Fruit fly (Drosophila melanogaster) whole organism, embryonic: ENCODE data around the gene CG31038.

Source experiments
- Bgb ChIP-seq: fragments of 200-800 bp; sonication (Bioruptor generic); IDR thresholded peaks from 2 replicates; pipeline ENCODE4 v1.3.6; 2022; ENCODE audit warnings: missing biosample characterization, missing genetic modification characterization; ENCODE audit not compliant: partially characterized antibody
- CG11723 ChIP-seq: fragments of 200-800 bp; sonication (Bioruptor generic); optimal IDR thresholded peaks from 2 replicates; lab custom pipeline; 2017; ENCODE audit warnings: missing biosample characterization, mild to moderate bottlenecking, missing genetic modification characterization
- CG12104 ChIP-seq: fragments of 200-800 bp; sonication (Bioruptor generic); optimal IDR thresholded peaks from 3 replicates; lab custom pipeline; 2016; ENCODE audit warnings: missing biosample characterization, missing genetic modification characterization
- CG12155 ChIP-seq: fragments of 200-800 bp; sonication (Bioruptor generic); optimal IDR thresholded peaks from 3 replicates; lab custom pipeline; 2016; ENCODE audit warnings: missing biosample characterization, missing genetic modification characterization
- CG12236 ChIP-seq: fragments of 200-800 bp; sonication (Bioruptor generic); optimal IDR thresholded peaks from 2 replicates; lab custom pipeline; 2016; ENCODE audit warnings: missing biosample characterization, missing genetic modification characterization
- CG14710 ChIP-seq: fragments of 200-800 bp; sonication (Bioruptor generic); optimal IDR thresholded peaks from 3 replicates; lab custom pipeline; 2019; ENCODE audit warnings: missing biosample characterization, mild to moderate bottlenecking, missing genetic modification characterization, moderate library complexity
- CG14965 ChIP-seq: fragments of 200-800 bp; sonication (Bioruptor generic); optimal IDR thresholded peaks from 2 replicates; lab custom pipeline; 2016; ENCODE audit warnings: missing biosample characterization, missing genetic modification characterization, borderline replicate concordance
- CG15514 ChIP-seq: fragments of 200-800 bp; sonication (Bioruptor generic); optimal IDR thresholded peaks from 3 replicates; lab custom pipeline; 2017; ENCODE audit warnings: missing biosample characterization, missing genetic modification characterization, mild to moderate bottlenecking, moderate library complexity, missing genetic modification reagents
- CG16815 ChIP-seq: fragments of 200-800 bp; sonication (Bioruptor generic); optimal IDR thresholded peaks from 3 replicates; lab custom pipeline; 2017; ENCODE audit warnings: missing biosample characterization, mild to moderate bottlenecking, missing genetic modification characterization
- CG30020 ChIP-seq: fragments of 200-800 bp; optimal IDR thresholded peaks from 2 replicates; lab custom pipeline; 2019; ENCODE audit warnings: missing biosample characterization, mild to moderate bottlenecking, missing genetic modification characterization, moderate library complexity
- CG31441 ChIP-seq: fragments of 200-800 bp; sonication (Bioruptor generic); IDR thresholded peaks from 2 replicates; pipeline ENCODE4 v1.3.6; 2022; ENCODE audit warnings: missing biosample characterization, missing genetic modification characterization
- CG34224 ChIP-seq: fragments of 200-800 bp; sonication (Bioruptor generic); IDR thresholded peaks from 3 replicates; pipeline ENCODE4 v1.3.6; 2022; ENCODE audit warnings: missing biosample characterization, missing genetic modification characterization; ENCODE audit not compliant: partially characterized antibody
- CG3726 ChIP-seq: fragments of 200-800 bp; sonication (Bioruptor generic); IDR thresholded peaks from 3 replicates; pipeline ENCODE4, ENCODE4 v1.3.6; 2022; ENCODE audit warnings: missing biosample characterization, missing genetic modification characterization
- CG4707 ChIP-seq: fragments of 200-800 bp; sonication (Bioruptor generic); optimal IDR thresholded peaks from 2 replicates; lab custom pipeline; 2018; ENCODE audit warnings: missing biosample characterization, mild to moderate bottlenecking, missing genetic modification characterization, moderate library complexity
- CG5180 ChIP-seq: fragments of 200-800 bp; sonication (Bioruptor generic); optimal IDR thresholded peaks from 3 replicates; lab custom pipeline; 2017; ENCODE audit warnings: missing biosample characterization, missing genetic modification characterization, mild to moderate bottlenecking, moderate library complexity, missing genetic modification reagents
- CG6765 ChIP-seq: fragments of 200-800 bp; sonication (Bioruptor generic); optimal IDR thresholded peaks from 3 replicates; lab custom pipeline; 2017; ENCODE audit warnings: missing biosample characterization, mild to moderate bottlenecking, missing genetic modification characterization
- CG8290 ChIP-seq, 3 experiments: fragments of 200-800 bp; sonication (Bioruptor generic); optimal IDR thresholded peaks; 2 replicates each; lab custom pipeline; 2016 to 2019; ENCODE audit warnings: missing biosample characterization in 3 of 3, missing genetic modification characterization in 3 of 3, mild to moderate bottlenecking in 2 of 3, moderate library complexity in 1 of 3
- CG9437 ChIP-seq: fragments of 200-800 bp; sonication (Bioruptor generic); optimal IDR thresholded peaks from 2 replicates; lab custom pipeline; 2018; ENCODE audit warnings: missing biosample characterization, mild to moderate bottlenecking, missing genetic modification characterization
- CkIIα-i1 ChIP-seq: fragments of 200-800 bp; sonication (Bioruptor generic); IDR thresholded peaks from 2 replicates; pipeline ENCODE4 v1.3.6; 2022; ENCODE audit warnings: missing biosample characterization, missing genetic modification characterization
- D19A ChIP-seq: fragments of 200-800 bp; optimal IDR thresholded peaks from 3 replicates; lab custom pipeline; 2019; ENCODE audit warnings: missing biosample characterization, mild to moderate bottlenecking, missing genetic modification characterization, moderate library complexity
- Deaf1 ChIP-seq: fragments of 200-800 bp; optimal IDR thresholded peaks from 3 replicates; lab custom pipeline; 2019; ENCODE audit warnings: missing biosample characterization, mild to moderate bottlenecking, missing genetic modification characterization, moderate library complexity
- H2.0 ChIP-seq: fragments of 200-800 bp; sonication (Bioruptor generic); IDR thresholded peaks from 2 replicates; pipeline ENCODE4 v1.3.6; 2022; ENCODE audit warnings: missing biosample characterization, missing genetic modification characterization
- MESR4 ChIP-seq: fragments of 200-800 bp; sonication (Bioruptor generic); optimal IDR thresholded peaks from 2 replicates; lab custom pipeline; 2018; ENCODE audit warnings: missing biosample characterization, mild to moderate bottlenecking, missing genetic modification characterization, moderate library complexity
- Six4 ChIP-seq: fragments of 200-800 bp; sonication (Bioruptor generic); optimal IDR thresholded peaks from 2 replicates; lab custom pipeline; 2016; ENCODE audit warnings: missing biosample characterization, missing genetic modification characterization
- Taf1 ChIP-seq: fragments of 200-800 bp; sonication (Bioruptor generic); IDR thresholded peaks from 2 replicates; pipeline ENCODE4 v1.3.6; 2022; ENCODE audit warnings: missing biosample characterization, missing genetic modification characterization
- Vsx1 ChIP-seq: fragments of 200-800 bp; sonication (Bioruptor generic); optimal IDR thresholded peaks from 2 replicates; lab custom pipeline; 2017; ENCODE audit warnings: missing biosample characterization, mild to moderate bottlenecking, missing genetic modification characterization, missing genetic modification reagents
- Xrp1 ChIP-seq: fragments of 200-800 bp; sonication (Bioruptor generic); IDR thresholded peaks from 2 replicates; pipeline ENCODE4 v1.3.6; 2022; ENCODE audit warnings: missing biosample characterization, missing genetic modification characterization
- amos ChIP-seq: fragments of 200-800 bp; sonication (Bioruptor generic); IDR thresholded peaks from 2 replicates; pipeline ENCODE4 v1.3.6; 2022; ENCODE audit warnings: missing biosample characterization, missing genetic modification characterization; ENCODE audit not compliant: partially characterized antibody
- ash1 ChIP-seq: fragments of 200-800 bp; sonication (Bioruptor generic); optimal IDR thresholded peaks from 2 replicates; lab custom pipeline; 2018; ENCODE audit warnings: missing biosample characterization, mild to moderate bottlenecking, missing genetic modification characterization
- bsh ChIP-seq, 2 experiments: fragments of 200-800 bp; sonication (Bioruptor generic); optimal IDR thresholded peaks; 2 replicates each; lab custom pipeline; 2017 to 2018; ENCODE audit warnings: mild to moderate bottlenecking in 2 of 2, missing biosample characterization in 2 of 2, missing genetic modification characterization in 2 of 2, moderate library complexity in 1 of 2
- cato ChIP-seq: fragments of 200-800 bp; sonication (Bioruptor generic); optimal IDR thresholded peaks from 2 replicates; lab custom pipeline; 2016; ENCODE audit warnings: missing biosample characterization, missing genetic modification characterization, borderline replicate concordance
- caup ChIP-seq: fragments of 200-800 bp; sonication (Bioruptor generic); optimal IDR thresholded peaks from 3 replicates; lab custom pipeline; 2017; ENCODE audit warnings: missing biosample characterization, mild to moderate bottlenecking, missing genetic modification characterization, moderate library complexity; ENCODE audit not compliant: severe bottlenecking
- chn ChIP-seq: fragments of 200-800 bp; sonication (Bioruptor generic); optimal IDR thresholded peaks from 2 replicates; lab custom pipeline; 2016; ENCODE audit warnings: missing biosample characterization, missing genetic modification characterization
- croc ChIP-seq: fragments of 200-800 bp; sonication (Bioruptor generic); conservative IDR thresholded peaks from 3 replicates; pipeline ENCODE4 v1.3.6; 2022; ENCODE audit warnings: missing biosample characterization, missing genetic modification characterization
- dimm ChIP-seq: fragments of 200-800 bp; sonication (Bioruptor generic); IDR thresholded peaks from 2 replicates; pipeline ENCODE4 v1.3.6; 2022; ENCODE audit warnings: missing biosample characterization, missing genetic modification characterization
- dmrt11E ChIP-seq: fragments of 200-800 bp; sonication (Bioruptor generic); optimal IDR thresholded peaks from 3 replicates; lab custom pipeline; 2018; ENCODE audit warnings: missing biosample characterization, mild to moderate bottlenecking, missing genetic modification characterization, moderate library complexity
- ftz-f1 ChIP-seq: fragments of 200-800 bp; sonication (Bioruptor generic); optimal IDR thresholded peaks from 2 replicates; lab custom pipeline; 2016; ENCODE audit warnings: missing biosample characterization, missing genetic modification characterization
- h ChIP-seq: fragments of >200 bp; optimal IDR thresholded peaks from 2 replicates; lab custom pipeline; 2017
- kah ChIP-seq: fragments of 200-800 bp; sonication (Bioruptor generic); optimal IDR thresholded peaks from 2 replicates; lab custom pipeline; 2018; ENCODE audit warnings: missing biosample characterization, mild to moderate bottlenecking, missing genetic modification characterization
- ken ChIP-seq: fragments of 200-800 bp; sonication (Bioruptor generic); IDR thresholded peaks from 3 replicates; pipeline ENCODE4 v1.3.6; 2022; ENCODE audit warnings: missing biosample characterization, missing genetic modification characterization
- mirr ChIP-seq: fragments of 200-800 bp; sonication (Bioruptor generic); optimal IDR thresholded peaks from 3 replicates; lab custom pipeline; 2018; ENCODE audit warnings: missing biosample characterization, mild to moderate bottlenecking, missing genetic modification characterization
- mld ChIP-seq: fragments of 200-800 bp; sonication (Bioruptor generic); IDR thresholded peaks from 3 replicates; pipeline ENCODE4 v1.3.6; 2022; ENCODE audit warnings: missing biosample characterization, missing genetic modification characterization; ENCODE audit not compliant: partially characterized antibody
- nerfin-1 ChIP-seq: fragments of 200-800 bp; sonication (Bioruptor generic); optimal IDR thresholded peaks from 3 replicates; lab custom pipeline; 2019; ENCODE audit warnings: missing biosample characterization, mild to moderate bottlenecking, missing genetic modification characterization, moderate library complexity
- pan ChIP-seq, 4 experiments: fragments of >200 bp in 3 of 4; fragments of 200-800 bp in 1 of 4; sonication (Bioruptor generic) in 1 of 4; optimal IDR thresholded peaks in 3 of 4; IDR thresholded peaks in 1 of 4; 2 replicates each; pipeline versions ENCODE4 v1.3.6 to Lab custom; 2017 to 2022; ENCODE audit warnings: missing biosample characterization in 2 of 4, missing genetic modification characterization in 2 of 4, mixed read lengths in 1 of 4
- pita ChIP-seq: fragments of 200-800 bp; sonication (Bioruptor generic); optimal IDR thresholded peaks from 2 replicates; lab custom pipeline; 2017; ENCODE audit warnings: missing biosample characterization, mild to moderate bottlenecking, missing genetic modification characterization
- sisA ChIP-seq: fragments of 200-800 bp; sonication (Bioruptor generic); IDR thresholded peaks from 2 replicates; pipeline ENCODE4 v1.3.6; 2022; ENCODE audit warnings: missing biosample characterization, missing genetic modification characterization
- tll ChIP-seq, 2 experiments: fragments of 200-800 bp in 1 of 2; fragments of >200 bp in 1 of 2; sonication (Bioruptor generic) in 1 of 2; optimal IDR thresholded peaks; 2 replicates each; lab custom pipeline; 2017 to 2019; ENCODE audit warnings: missing biosample characterization in 2 of 2, missing genetic modification characterization in 2 of 2, mild to moderate bottlenecking in 1 of 2, moderate library complexity in 1 of 2
- wek ChIP-seq: fragments of 200-800 bp; sonication (Bioruptor generic); optimal IDR thresholded peaks from 3 replicates; lab custom pipeline; 2018; ENCODE audit warnings: missing biosample characterization, mild to moderate bottlenecking, missing genetic modification characterization, moderate library complexity

CG31038 gene

dm6 chr3R:29894393-29894792, 17.5 kb downstream of the CG31038 start (continued):
- TF ChIP-seq Bgb (GFP tag; lab: Robert Waterston, UW) (no peak), Xrp1 (GFP tag; lab: Robert Waterston, UW) (peak; percentile 40; the same call in 1 of the 2 replicates), nerfin-1 (tag; lab: Kevin White, UChicago) (peak; percentile 37), Deaf1 (tag; lab: Kevin White, UChicago) (peak; percentile 33), amos (GFP tag; lab: Robert Waterston, UW) (no peak), CG4707 (GFP tag; lab: Kevin White, UChicago) (no peak), CG14710 (tag; lab: Kevin White, UChicago) (no peak), MESR4 (GFP tag; lab: Kevin White, UChicago) (no peak), CG12104 (GFP tag; lab: Kevin White, UChicago) (peak; percentile 42), CG31441 (GFP tag; lab: Robert Waterston, UW) (peak; percentile 76), CG12155 (peak; percentile 29), wek (peak; percentile 27), pan (optimal IDR thresholded peaks at IDR 0.05; lab: Kevin White, UChicago) (no peak), pan (GFP tag; optimal IDR thresholded peaks at IDR 0.05 in 1 of 2, IDR thresholded peaks at IDR 0.05 in 1 of 2) (peak in 1 of 2 experiments; percentile 57), croc (GFP tag; lab: Robert Waterston, UW) (no peak; the same call in 2 of the 3 replicates), dimm (GFP tag; lab: Robert Waterston, UW) (no peak), kah (GFP tag; lab: Kevin White, UChicago) (peak; percentile 6), bsh (GFP tag; optimal IDR thresholded peaks at IDR 0.05; lab: Kevin White, UChicago) (peak in 1 of 2 experiments; percentile 27), CkIIα-i1 (GFP tag; lab: Robert Waterston, UW) (no peak), dmrt11E (tag; lab: Kevin White, UChicago) (no peak), h (no peak), ftz-f1 (no peak), mld (GFP tag; lab: Robert Waterston, UW) (no peak), mirr (GFP tag; lab: Kevin White, UChicago) (peak; percentile 14), CG16815 (GFP tag; lab: Kevin White, UChicago) (no peak), ken (GFP tag; lab: Robert Waterston, UW) (no peak), caup (GFP tag; lab: Kevin White, UChicago) (peak; percentile 28), CG8290 (GFP tag; optimal IDR thresholded peaks at IDR 0.05; lab: Kevin White, UChicago) (no peak), CG8290 (tag; optimal IDR thresholded peaks at IDR 0.05; lab: Kevin White, UChicago) (peak in 1 of 2 experiments; percentile 72), CG12236 (GFP tag; lab: Kevin White, UChicago) (no peak), Vsx1 (peak; percentile 19), cato (GFP tag; lab: Kevin White, UChicago) (no peak), CG15514 (peak; percentile 23), ash1 (GFP tag; lab: Kevin White, UChicago) (no peak), D19A (peak; percentile 52), CG3726 (GFP tag; lab: Robert Waterston, UW) (no peak), pita (GFP tag; lab: Kevin White, UChicago) (no peak), sisA (GFP tag; lab: Robert Waterston, UW) (peak; percentile 47), CG6765 (GFP tag; lab: Kevin White, UChicago) (peak; percentile 54), CG30020 (tag; lab: Kevin White, UChicago) (no peak), Taf1 (peak; percentile 32; the same call in 1 of the 2 replicates), H2.0 (GFP tag; lab: Robert Waterston, UW) (0 out of 2 replicates have a peak, but pooled peaks have one; percentile 5), CG5180 (GFP tag; lab: Kevin White, UChicago) (peak; percentile 55), tll (GFP tag; optimal IDR thresholded peaks at IDR 0.05; lab: Kevin White, UChicago) (no peak), CG34224 (GFP tag; lab: Robert Waterston, UW) (no peak), Six4 (GFP tag; lab: Kevin White, UChicago) (peak; percentile 31), CG11723 (peak; percentile 24), CG14965 (GFP tag; lab: Kevin White, UChicago) (no peak), CG9437 (no peak), chn (GFP tag; lab: Kevin White, UChicago) (no peak)
